Worm (Caenorhabditis elegans): ENCODE measurements around the gene K03B8.11.

- TF ChIP-seq ztf-29 (GFP tag; IDR thresholded peaks at IDR 0.05) (no peak), cog-1 (tag; optimal IDR thresholded peaks at IDR 0.05) (no peak)
Measured at ce11 chrV:11346912-11347311, 43.4 kb downstream of the K03B8.11 start, which contains the start of gene grl-7.

All from whole organism, midembryonic.